Worm (Caenorhabditis elegans): ENCODE data around the gene icln-1.

icln-1 gene

DNA sequence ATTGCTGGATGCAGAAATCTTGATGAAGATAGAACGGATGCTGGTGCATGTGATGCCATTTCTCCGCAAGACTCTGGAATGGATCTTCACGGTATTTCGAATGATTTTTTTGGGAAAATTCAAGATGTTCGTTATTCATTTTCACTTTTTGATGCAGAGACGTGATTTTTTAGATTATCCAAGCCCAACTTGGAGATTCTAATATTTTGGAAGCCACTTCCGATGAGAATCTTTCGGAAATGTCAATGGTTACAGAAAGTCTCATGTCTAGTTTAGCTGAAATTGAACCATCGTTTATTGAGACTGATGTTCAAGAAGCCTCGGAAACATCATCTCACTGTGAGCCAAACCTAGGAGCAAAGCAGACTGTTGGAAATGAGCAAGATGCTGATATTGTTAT, 5.4 kb upstream of the icln-1 start:
- TF ChIP-seq unc-62 (GFP tag; optimal IDR thresholded peaks at IDR 0.05), result no peak

- TF ChIP-seq unc-62 (GFP tag; optimal IDR thresholded peaks at IDR 0.05), result no peak
Observed at ce11 chrIV:9098942-9099341, 3.5 kb upstream of the icln-1 start, which contains the start of gene gldi-10. TSS of gene gldi-10 (plus strand) at chrIV:9099242.

ce11 chrIV:9096160-9096879, 867 bp upstream of the icln-1 start, which contains the start of the genes znf-706 and cpna-3:
TSS of gene znf-706 (minus strand) at chrIV:9096231.
TSS of gene cpna-3 (plus strand) at chrIV:9096842.
- TF ChIP-seq unc-62 (GFP tag; optimal IDR thresholded peaks at IDR 0.05), result no peak

DNA sequence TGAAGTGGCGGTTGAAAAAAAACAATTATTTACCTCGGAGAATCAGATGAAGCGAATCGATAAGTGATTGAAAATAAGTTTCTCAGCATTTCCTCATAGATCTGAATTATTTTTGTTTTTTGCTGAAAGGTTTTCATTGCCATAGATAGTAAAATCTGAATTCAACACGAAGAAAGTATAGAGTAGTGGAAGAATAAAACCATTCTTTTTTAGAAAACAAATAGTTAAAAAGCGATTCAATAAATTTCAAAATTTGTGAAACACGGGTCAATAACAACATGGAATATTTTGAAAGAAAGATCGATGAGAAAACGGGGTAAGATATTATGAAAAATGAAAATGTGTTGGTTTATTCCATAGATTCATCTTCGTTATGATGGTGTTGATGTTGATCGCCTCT, 1.1 kb downstream of the icln-1 start, which contains the start of gene mrpl-42:
mrpl-42 (minus strand) TSS at position 101 of the 400 bp plus-strand sequence.
- no peak for TF ChIP-seq unc-62 (GFP tag; optimal IDR thresholded peaks at IDR 0.05)

ce11 chrIV:9093932-9094331, 1.5 kb downstream of the icln-1 start, which contains the start of gene lpl-1:
TSS of gene lpl-1 (minus strand) at chrIV:9094032.
- no peak for TF ChIP-seq unc-62 (GFP tag; optimal IDR thresholded peaks at IDR 0.05)

- TF ChIP-seq unc-62 (GFP tag; optimal IDR thresholded peaks at IDR 0.05), result no peak
Observed at ce11 chrIV:9092011-9092410, 3.4 kb downstream of the icln-1 start.

DNA sequence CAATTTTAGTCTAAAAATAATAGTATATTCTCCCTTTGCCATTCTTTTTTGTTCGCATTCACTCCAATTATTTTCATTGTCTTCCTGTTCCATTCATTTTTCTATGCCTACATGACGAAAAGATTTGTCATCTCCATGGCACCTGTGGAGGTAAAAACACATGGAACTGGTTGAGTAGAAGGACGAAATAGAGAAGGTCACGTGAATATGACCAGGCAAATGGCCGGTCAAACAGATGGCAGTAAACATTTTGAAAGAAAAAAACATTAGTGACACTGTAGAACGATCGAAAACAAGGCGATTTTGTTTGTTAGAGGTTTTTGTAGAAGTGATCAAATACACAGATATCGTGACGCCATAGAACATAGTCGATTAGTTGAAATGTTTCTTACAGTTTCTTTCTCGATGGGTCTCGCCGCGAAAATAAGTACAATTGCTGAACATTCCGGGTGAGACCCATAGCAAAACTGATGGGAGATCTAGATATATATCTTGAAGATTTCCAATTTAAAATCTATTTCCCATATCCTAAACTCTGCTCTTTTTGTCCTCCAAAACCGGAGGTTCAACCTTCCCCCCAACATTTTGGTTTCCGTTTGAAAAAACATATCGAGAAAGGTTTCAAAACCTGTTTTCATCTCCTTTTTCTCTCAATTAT, 4.8 kb downstream of the icln-1 start:
- TF ChIP-seq unc-62 (GFP tag; optimal IDR thresholded peaks at IDR 0.05), result no peak

DNA sequence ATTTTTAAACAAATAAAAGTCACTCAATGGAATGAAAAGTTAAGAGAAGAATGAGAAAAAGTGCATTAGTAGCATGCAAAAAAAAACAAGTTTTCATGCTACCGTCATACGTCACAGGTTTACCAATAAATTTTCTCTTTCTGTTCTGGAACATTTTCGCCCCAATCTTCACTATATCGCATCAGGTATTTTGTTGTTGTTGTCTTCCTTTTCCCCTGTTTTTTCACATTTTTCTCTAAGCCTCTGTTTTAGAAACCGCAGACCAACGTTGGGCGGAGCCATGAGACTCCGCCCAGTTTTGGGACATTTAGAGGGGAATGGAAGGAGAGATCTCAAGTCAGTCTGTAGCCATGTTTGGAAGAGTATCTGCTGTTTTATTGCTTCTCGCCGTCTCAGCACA, 7.2 kb downstream of the icln-1 start, which contains the start of gene msa-1:
msa-1 (plus strand) TSS at position 301 of the 400 bp plus-strand sequence.
- no peak for TF ChIP-seq unc-62 (GFP tag; optimal IDR thresholded peaks at IDR 0.05)

- no peak for TF ChIP-seq unc-62 (GFP tag; optimal IDR thresholded peaks at IDR 0.05)
Observed at ce11 chrIV:9082055-9082454, 13.4 kb downstream of the icln-1 start, which contains the start of gene twk-8. TSS of gene twk-8 (plus strand) at chrIV:9082355.

- no peak for TF ChIP-seq unc-62 (GFP tag; optimal IDR thresholded peaks at IDR 0.05)
Observed at ce11 chrIV:9080201-9080600, 15.3 kb downstream of the icln-1 start.

DNA sequence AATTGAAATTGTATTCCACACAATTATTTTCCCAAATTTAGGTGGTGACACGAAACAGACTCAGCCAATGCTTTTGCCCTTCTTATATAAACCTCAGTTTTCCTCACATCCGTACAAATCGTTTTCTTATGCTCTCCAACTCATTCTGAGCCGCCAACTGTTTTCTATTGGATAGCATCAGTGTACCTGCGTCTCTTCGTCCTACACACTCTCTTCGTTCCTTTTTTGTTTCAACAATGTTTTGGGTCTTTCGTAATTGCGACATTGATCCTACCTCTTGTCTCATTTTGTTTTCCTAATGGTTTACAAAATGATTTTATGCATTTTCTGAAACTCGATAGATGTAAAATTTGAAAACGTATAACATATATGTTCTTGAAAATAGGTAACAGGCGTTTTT, 16.1 kb downstream of the icln-1 start:
- TF ChIP-seq unc-62 (GFP tag; optimal IDR thresholded peaks at IDR 0.05), result no peak

- no peak for TF ChIP-seq unc-62 (GFP tag; optimal IDR thresholded peaks at IDR 0.05)
Observed at ce11 chrIV:9078469-9078868, 17.0 kb downstream of the icln-1 start, which contains the start of gene mans-4. TSS of gene mans-4 (minus strand) at chrIV:9078569.

DNA sequence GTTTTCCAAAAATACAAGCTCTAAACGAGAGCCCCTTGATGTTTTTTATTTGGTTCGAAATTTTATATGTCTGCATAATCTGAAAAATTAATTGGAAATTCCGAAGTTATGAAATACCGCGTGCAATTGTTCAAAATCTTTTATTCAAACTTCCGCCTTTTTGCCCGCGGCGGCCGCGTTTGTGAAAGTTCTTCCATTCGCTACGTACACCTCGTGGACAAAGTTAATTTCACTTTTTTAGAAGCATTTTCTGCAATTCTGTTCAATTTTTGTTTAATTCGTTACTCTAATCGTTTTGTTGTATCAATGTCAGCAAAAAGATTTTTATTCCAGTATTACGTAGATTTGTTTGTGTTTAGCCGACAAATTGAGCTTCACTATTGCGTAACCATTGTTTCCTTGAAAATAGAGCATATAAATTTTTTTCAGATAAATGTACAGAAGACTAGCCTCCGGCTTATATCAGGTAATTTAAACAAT, 21.2 kb downstream of the icln-1 start, which contains the start of gene mppb-1:
mppb-1 (plus strand) TSS at position 430 of the 480 bp plus-strand sequence.
- no peak for TF ChIP-seq unc-62 (GFP tag; optimal IDR thresholded peaks at IDR 0.05)

DNA sequence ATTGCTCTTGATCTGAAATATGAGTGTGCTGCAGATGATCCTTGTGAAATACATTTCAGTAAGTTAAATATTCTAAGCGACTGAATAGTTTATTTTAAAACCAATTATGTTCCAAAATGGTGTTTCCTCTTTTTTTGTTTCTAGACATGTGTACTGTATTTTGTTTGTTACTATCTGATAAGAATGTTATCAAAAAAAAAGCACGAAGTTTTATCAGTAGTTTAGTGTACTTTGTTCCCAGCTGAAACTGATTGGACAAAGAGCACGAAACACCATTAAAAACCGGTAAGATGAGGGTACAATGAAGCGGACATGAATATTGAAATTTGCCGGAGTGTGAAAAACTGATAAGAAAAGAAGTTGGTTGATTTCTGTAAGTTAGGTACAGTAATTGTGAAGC, 25.3 kb downstream of the icln-1 start:
- TF ChIP-seq unc-62 (GFP tag; optimal IDR thresholded peaks at IDR 0.05), result no peak

ce11 chrIV:9069703-9070102, 25.8 kb downstream of the icln-1 start, which contains the start of gene nhr-11:
TSS of gene nhr-11 (plus strand) at chrIV:9070003.
- TF ChIP-seq unc-62 (GFP tag; optimal IDR thresholded peaks at IDR 0.05), result no peak

- no peak for TF ChIP-seq unc-62 (GFP tag; optimal IDR thresholded peaks at IDR 0.05)
Observed at ce11 chrIV:9063518-9063917, 31.9 kb downstream of the icln-1 start.

Data from whole organism, dauer.